Worm (Caenorhabditis elegans) whole organism, late embryonic: Measurements from ENCODE around the gene F22E5.13.

Experiments used
- C08G9.2 ChIP-seq: sonication (generic microtip); optimal IDR thresholded peaks from 2 replicates; lab custom pipeline; 2016; ENCODE audit warnings: mild to moderate bottlenecking, missing genetic modification characterization, moderate library complexity, missing compliant biosample characterization
- C38D4.7 ChIP-seq: fragments of 200-800 bp; sonication (Bioruptor generic); optimal IDR thresholded peaks from 2 replicates; lab custom pipeline; 2018; ENCODE audit warnings: mild to moderate bottlenecking, missing genetic modification characterization, moderate library complexity, missing compliant biosample characterization
- F13H6.1 ChIP-seq: sonication (generic microtip); optimal IDR thresholded peaks from 2 replicates; lab custom pipeline; 2016; ENCODE audit warnings: missing genetic modification characterization, missing compliant biosample characterization
- K02D7.2 ChIP-seq: sonication (generic microtip); optimal IDR thresholded peaks from 2 replicates; lab custom pipeline; 2017; ENCODE audit warnings: mild to moderate bottlenecking, missing genetic modification characterization, missing compliant biosample characterization
- ahr-1 ChIP-seq: sonication (generic microtip); optimal IDR thresholded peaks from 2 replicates; lab custom pipeline; 2016; ENCODE audit warnings: missing genetic modification characterization, missing compliant biosample characterization
- ceh-18 ChIP-seq: sonication (generic microtip); optimal IDR thresholded peaks from 2 replicates; lab custom pipeline; 2016; ENCODE audit warnings: missing genetic modification characterization, missing compliant biosample characterization
- ceh-19 ChIP-seq: fragments of 200-800 bp; sonication (Bioruptor generic); optimal IDR thresholded peaks from 2 replicates; lab custom pipeline; 2018; ENCODE audit warnings: mild to moderate bottlenecking, missing genetic modification characterization, missing compliant biosample characterization
- ceh-2 ChIP-seq: sonication (generic microtip); optimal IDR thresholded peaks from 2 replicates; lab custom pipeline; 2016; ENCODE audit warnings: missing genotype, missing genetic modification characterization, missing compliant biosample characterization
- ceh-24 ChIP-seq: sonication (generic microtip); optimal IDR thresholded peaks from 2 replicates; lab custom pipeline; 2016; ENCODE audit warnings: mild to moderate bottlenecking, missing genetic modification characterization, missing compliant biosample characterization
- ceh-30 ChIP-seq: fragments of 150-350 bp; optimal IDR thresholded peaks from 2 replicates; lab custom pipeline; 2014; ENCODE audit warnings: missing biosample characterization, missing genetic modification characterization
- ceh-9 ChIP-seq: sonication (generic microtip); optimal IDR thresholded peaks from 2 replicates; lab custom pipeline; 2016; ENCODE audit warnings: mild to moderate bottlenecking, missing genetic modification characterization, inconsistent platforms, missing compliant biosample characterization
- dmd-4 ChIP-seq: sonication (generic microtip); optimal IDR thresholded peaks from 2 replicates; lab custom pipeline; 2016; ENCODE audit warnings: borderline replicate concordance, missing genetic modification characterization, missing compliant biosample characterization
- elt-2 ChIP-seq: sonication (generic microtip); optimal IDR thresholded peaks from 2 replicates; lab custom pipeline; 2016; ENCODE audit warnings: missing genetic modification reagents, missing genetic modification characterization, missing compliant biosample characterization
- elt-4 ChIP-seq: sonication (generic microtip); optimal IDR thresholded peaks from 2 replicates; lab custom pipeline; 2016; ENCODE audit warnings: missing genetic modification characterization, missing compliant biosample characterization
- eyg-1 ChIP-seq: sonication (generic microtip); optimal IDR thresholded peaks from 2 replicates; lab custom pipeline; 2016; ENCODE audit warnings: missing genotype, missing genetic modification characterization, missing compliant biosample characterization
- fax-1 ChIP-seq: sonication (generic microtip); optimal IDR thresholded peaks from 2 replicates; lab custom pipeline; 2016; ENCODE audit warnings: missing genotype, missing genetic modification characterization, missing compliant biosample characterization
- fkh-6 ChIP-seq: sonication (generic microtip); optimal IDR thresholded peaks from 2 replicates; lab custom pipeline; 2016; ENCODE audit warnings: missing genetic modification characterization, missing compliant biosample characterization
- gmeb-2 ChIP-seq: sonication (generic microtip); optimal IDR thresholded peaks from 2 replicates; lab custom pipeline; 2016; ENCODE audit warnings: missing genetic modification characterization, inconsistent platforms, missing compliant biosample characterization
- hlh-13 ChIP-seq: fragments of 200-800 bp; sonication (Bioruptor generic); optimal IDR thresholded peaks from 2 replicates; lab custom pipeline; 2018; ENCODE audit warnings: mild to moderate bottlenecking, missing genetic modification characterization, missing compliant biosample characterization
- hlh-6 ChIP-seq: sonication (generic microtip); optimal IDR thresholded peaks from 2 replicates; lab custom pipeline; 2016; ENCODE audit warnings: missing genotype, missing genetic modification characterization, missing compliant biosample characterization
- lin-11 ChIP-seq: fragments of 200-800 bp; sonication (Bioruptor generic); optimal IDR thresholded peaks from 2 replicates; lab custom pipeline; 2018; ENCODE audit warnings: mild to moderate bottlenecking, missing genetic modification characterization, missing compliant biosample characterization
- madf-2 ChIP-seq: sonication (generic microtip); optimal IDR thresholded peaks from 2 replicates; lab custom pipeline; 2017; ENCODE audit warnings: missing genetic modification characterization, missing compliant biosample characterization
- nfya-1 ChIP-seq: sonication (generic microtip); optimal IDR thresholded peaks from 2 replicates; lab custom pipeline; 2017; ENCODE audit warnings: missing genetic modification characterization, mild to moderate bottlenecking, missing compliant biosample characterization, antibody characterized with exemption, moderate library complexity
- nhr-11 ChIP-seq: fragments of 150-350 bp; optimal IDR thresholded peaks from 2 replicates; lab custom pipeline; 2014; ENCODE audit warnings: missing biosample characterization, missing genetic modification characterization
- odd-2 ChIP-seq: sonication (generic microtip); optimal IDR thresholded peaks from 2 replicates; lab custom pipeline; 2017; ENCODE audit warnings: antibody characterized with exemption, mild to moderate bottlenecking, missing genetic modification characterization, missing compliant biosample characterization
- pag-3 ChIP-seq: sonication (generic microtip); optimal IDR thresholded peaks from 2 replicates; lab custom pipeline; 2016; ENCODE audit warnings: missing compliant biosample characterization, missing genetic modification characterization, borderline replicate concordance
- pax-1 ChIP-seq: fragments of 150-350 bp; optimal IDR thresholded peaks from 2 replicates; lab custom pipeline; 2014; ENCODE audit warnings: missing biosample characterization, missing genetic modification characterization
- pha-4 ChIP-seq: fragments of 150-350 bp; optimal IDR thresholded peaks from 2 replicates; lab custom pipeline; 2018; ENCODE audit warnings: missing biosample characterization, missing genetic modification reagents, missing genetic modification characterization
- pqm-1 ChIP-seq: sonication (generic microtip); optimal IDR thresholded peaks from 2 replicates; lab custom pipeline; 2016; ENCODE audit warnings: missing genetic modification characterization, missing compliant biosample characterization
- pros-1 ChIP-seq: fragments of 150-350 bp; optimal IDR thresholded peaks from 2 replicates; lab custom pipeline; 2014; ENCODE audit warnings: missing biosample characterization, missing genetic modification reagents, missing genetic modification characterization
- rnt-1 ChIP-seq: sonication (generic microtip); optimal IDR thresholded peaks from 2 replicates; lab custom pipeline; 2016; ENCODE audit warnings: missing genetic modification characterization, missing compliant biosample characterization
- sox-4 ChIP-seq: sonication (generic microtip); optimal IDR thresholded peaks from 2 replicates; lab custom pipeline; 2017; ENCODE audit warnings: mild to moderate bottlenecking, missing genetic modification characterization, inconsistent platforms, missing compliant biosample characterization
- syd-9 ChIP-seq: sonication (generic microtip); optimal IDR thresholded peaks from 2 replicates; lab custom pipeline; 2016; ENCODE audit warnings: mild to moderate bottlenecking, missing genetic modification characterization, moderate library complexity, missing compliant biosample characterization
- tbx-2 ChIP-seq: sonication (generic microtip); optimal IDR thresholded peaks from 2 replicates; lab custom pipeline; 2016; ENCODE audit warnings: missing genetic modification characterization, missing compliant biosample characterization
- ttx-3 ChIP-seq: sonication (generic microtip); optimal IDR thresholded peaks from 2 replicates; lab custom pipeline; 2016; ENCODE audit warnings: missing genetic modification reagents, missing genetic modification characterization, missing compliant biosample characterization
- unc-3 ChIP-seq, 2 experiments: fragments of 200-800 bp in 1 of 2; sonication (Bioruptor generic) in 1 of 2; sonication (generic microtip) in 1 of 2; conservative IDR thresholded peaks in 1 of 2; optimal IDR thresholded peaks in 1 of 2; 2 replicates each; pipeline versions ENCODE4 v1.3.6 to Lab custom; 2016 to 2022; ENCODE audit warnings: missing compliant biosample characterization in 2 of 2, missing genetic modification characterization in 2 of 2, missing genetic modification reagents in 1 of 2
- unc-42 ChIP-seq: sonication (generic microtip); optimal IDR thresholded peaks from 2 replicates; lab custom pipeline; 2016; ENCODE audit warnings: missing genotype, missing genetic modification characterization, missing compliant biosample characterization
- unc-55 ChIP-seq: sonication (generic microtip); optimal IDR thresholded peaks from 2 replicates; lab custom pipeline; 2017; ENCODE audit warnings: missing biosample characterization, missing genetic modification reagents, missing genetic modification characterization
- unc-86 ChIP-seq: sonication (generic microtip); optimal IDR thresholded peaks from 2 replicates; lab custom pipeline; 2016; ENCODE audit warnings: missing genetic modification characterization, missing compliant biosample characterization
- zip-5 ChIP-seq: sonication (generic microtip); optimal IDR thresholded peaks from 2 replicates; lab custom pipeline; 2016; ENCODE audit warnings: missing genetic modification characterization, missing compliant biosample characterization
- ztf-16 ChIP-seq: sonication (generic microtip); optimal IDR thresholded peaks from 2 replicates; lab custom pipeline; 2017; ENCODE audit warnings: missing genetic modification characterization, missing compliant biosample characterization

The F22E5.13 gene

ce11 chrII:2649539-2649938 lies at the start of gene F22E5.13, which contains the start of gene F22E5.6:
F22E5.13 (minus strand) TSS chrII:2649639.
F22E5.6 (plus strand) TSS chrII:2649835.
- TF ChIP-seq syd-9 (tag; lab: Kevin White, UChicago), result no peak
- TF ChIP-seq lin-11 (tag; lab: Kevin White, UChicago), result no peak
- TF ChIP-seq hlh-13 (GFP tag; lab: Kevin White, UChicago), result no peak
- TF ChIP-seq elt-2 (tag; lab: Kevin White, UChicago), result no peak
- TF ChIP-seq pax-1, result no peak
- no peak for TF ChIP-seq unc-3 (GFP tag; conservative IDR thresholded peaks at IDR 0.05; lab: Robert Waterston, UW)
- no peak for TF ChIP-seq unc-3 (tag; optimal IDR thresholded peaks at IDR 0.05; lab: Kevin White, UChicago)
- TF ChIP-seq pqm-1 (tag; lab: Kevin White, UChicago), result no peak
- no peak for TF ChIP-seq zip-5 (tag; lab: Kevin White, UChicago)
- no peak for TF ChIP-seq unc-86
- TF ChIP-seq fax-1 (tag; lab: Kevin White, UChicago), result no peak
- no peak for TF ChIP-seq ceh-24 (tag; lab: Kevin White, UChicago)
- TF ChIP-seq, all 69 proteins: peak for 0

- TF ChIP-seq madf-2 (tag; lab: Kevin White, UChicago) (no peak), ttx-3 (no peak), hlh-13 (GFP tag; lab: Kevin White, UChicago) (no peak), F13H6.1 (tag; lab: Kevin White, UChicago) (no peak), ceh-30 (tag; lab: Kevin White, UChicago) (no peak), ceh-18 (no peak), elt-4 (tag; lab: Kevin White, UChicago) (no peak), nhr-11 (tag; lab: Kevin White, UChicago) (no peak), ceh-19 (GFP tag; lab: Kevin White, UChicago) (no peak), ztf-16 (no peak), K02D7.2 (tag; lab: Kevin White, UChicago) (no peak), pax-1 (no peak), pag-3 (tag; lab: Kevin White, UChicago) (no peak), fkh-6 (tag; lab: Kevin White, UChicago) (no peak), hlh-6 (tag; lab: Kevin White, UChicago) (no peak), nfya-1 (tag; lab: Kevin White, UChicago) (no peak), pha-4 (tag; lab: Kevin White, UChicago) (no peak)
- TF ChIP-seq, all 69 proteins: peak for 0
Observed at ce11 chrII:2698378-2698777, 48.9 kb upstream of the F22E5.13 start, which contains the start of gene sri-62. sri-62 (minus strand) TSS chrII:2698478.

- TF ChIP-seq unc-42 (tag; lab: Kevin White, UChicago) (peak; percentile 46), odd-2 (tag; lab: Kevin White, UChicago) (no peak)
- TF ChIP-seq, all 69 proteins: peak for 1
Observed at ce11 chrII:2695079-2695478, 45.6 kb upstream of the F22E5.13 start.

- TF ChIP-seq ceh-9, result no peak
- TF ChIP-seq eyg-1 (tag; lab: Kevin White, UChicago), result no peak
- TF ChIP-seq dmd-4 (tag; lab: Kevin White, UChicago), result no peak
- no peak for TF ChIP-seq ceh-2 (tag; lab: Kevin White, UChicago)
- no peak for TF ChIP-seq unc-86
- TF ChIP-seq unc-3 (GFP tag; conservative IDR thresholded peaks at IDR 0.05; lab: Robert Waterston, UW), result no peak
- no peak for TF ChIP-seq unc-3 (tag; optimal IDR thresholded peaks at IDR 0.05; lab: Kevin White, UChicago)
- TF ChIP-seq zip-5 (tag; lab: Kevin White, UChicago), result no peak
- TF ChIP-seq tbx-2 (tag; lab: Kevin White, UChicago), result no peak
- no peak for TF ChIP-seq hlh-6 (tag; lab: Kevin White, UChicago)
- TF ChIP-seq C08G9.2 (tag; lab: Kevin White, UChicago), result no peak
- TF ChIP-seq sox-4 (tag; lab: Kevin White, UChicago), result no peak
- no peak for TF ChIP-seq elt-2 (tag; lab: Kevin White, UChicago)
- no peak for TF ChIP-seq C38D4.7 (GFP tag; lab: Kevin White, UChicago)
- no peak for TF ChIP-seq pros-1 (tag; lab: Kevin White, UChicago)
- TF ChIP-seq ahr-1, result no peak
- TF ChIP-seq nhr-11 (tag; lab: Kevin White, UChicago), result no peak
- TF ChIP-seq fax-1 (tag; lab: Kevin White, UChicago), result no peak
- TF ChIP-seq gmeb-2 (tag; lab: Kevin White, UChicago), result no peak
- no peak for TF ChIP-seq unc-55 (GFP tag; lab: Kevin White, UChicago)
- TF ChIP-seq rnt-1 (tag; lab: Kevin White, UChicago), result no peak
Observed at ce11 chrII:2692476-2692875, 43.0 kb upstream of the F22E5.13 start, which contains the start of gene set-11. set-11 (minus strand) TSS chrII:2692576.
